Fruit fly (Drosophila melanogaster): Measurements from ENCODE around the gene CG31223.

DNA sequence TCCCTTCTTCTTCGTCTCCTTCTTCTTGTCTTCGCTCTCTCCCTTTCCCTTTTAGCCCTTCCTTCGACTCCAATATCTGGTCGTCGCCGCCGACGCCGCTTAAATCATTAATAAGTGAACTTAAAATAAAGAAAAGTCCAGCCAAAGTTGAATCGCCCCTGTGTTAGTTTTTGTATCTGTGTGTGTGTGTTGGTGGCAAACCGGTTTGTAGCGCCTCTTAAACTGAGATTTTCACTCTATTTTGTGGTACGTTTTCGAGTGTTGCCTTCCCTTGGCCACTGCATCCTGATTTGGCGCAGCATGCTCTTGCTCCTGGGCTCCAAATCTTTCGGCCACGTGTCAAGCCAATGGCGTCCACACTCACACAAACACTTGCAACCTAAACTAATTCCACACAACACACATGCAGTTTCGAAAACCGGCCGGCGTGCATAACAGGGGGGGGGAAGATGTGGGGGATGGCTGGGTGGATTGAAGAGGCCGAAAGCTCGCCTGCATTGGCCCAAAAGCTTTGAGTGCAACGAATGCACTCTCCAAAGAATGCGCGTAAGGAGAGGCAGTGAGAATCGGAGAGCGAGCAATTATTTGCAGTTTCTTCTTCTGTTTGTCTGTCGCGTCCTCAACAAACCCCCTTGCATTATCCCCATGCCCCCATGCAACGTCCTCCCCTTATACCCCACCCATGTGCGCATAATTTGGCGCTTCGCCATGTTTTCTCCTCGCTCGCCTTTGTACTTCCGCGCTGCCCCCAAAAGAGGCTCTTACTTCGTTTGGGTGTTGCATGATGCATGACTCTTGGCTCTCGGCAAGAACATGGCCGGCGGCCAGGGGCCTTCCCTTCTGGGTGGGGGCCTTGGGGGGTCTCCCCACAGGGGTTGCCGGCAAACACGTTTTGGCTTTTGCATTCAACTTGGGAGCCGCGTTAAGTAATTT lies 46.2 kb upstream of the CG31223 start:
- TF ChIP-seq ttk (optimal IDR thresholded peaks at IDR 0.05) (no peak), psq (optimal IDR thresholded peaks at IDR 0.05) (no peak), insv (optimal IDR thresholded peaks at IDR 0.05) (no peak), Myc (optimal IDR thresholded peaks at IDR 0.05) (no peak), h (optimal IDR thresholded peaks at IDR 0.05) (no peak), Sin3A (optimal IDR thresholded peaks at IDR 0.05) (no peak)

Data from Kc167 (cell line).